Worm (Caenorhabditis elegans): Measurements from ENCODE around the gene alkb-8.

alkb-8 gene

DNA sequence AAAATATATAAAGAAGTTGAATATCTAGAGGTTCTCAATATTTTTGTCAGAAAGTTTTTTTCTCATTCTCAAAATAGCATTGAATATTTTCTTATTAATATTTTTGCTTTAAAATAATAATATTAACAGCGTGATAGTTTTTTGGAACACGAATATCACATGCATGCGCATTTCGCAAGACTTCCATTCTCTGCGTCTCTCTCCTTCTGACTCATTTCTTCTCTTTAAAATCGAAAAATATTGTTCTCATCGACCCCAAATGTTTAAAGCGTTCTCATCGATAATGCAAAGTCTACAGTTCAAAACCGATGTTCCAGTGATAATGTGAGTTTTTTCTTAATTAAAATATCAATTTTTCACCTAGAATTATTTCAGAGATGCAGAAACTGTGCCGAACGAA is 5.7 kb upstream of the alkb-8 start, which contains the start of gene C14B1.3 (continued):
- TF ChIP-seq aptf-3 (GFP tag; IDR thresholded peaks at IDR 0.05): no peak
- no peak for TF ChIP-seq atf-7 (tag; optimal IDR thresholded peaks at IDR 0.05)
- TF ChIP-seq rcor-1 (GFP tag; IDR thresholded peaks at IDR 0.05): no peak
- no peak for TF ChIP-seq Y53G8AR.9 (GFP tag; conservative IDR thresholded peaks at IDR 0.05)
- no peak for TF ChIP-seq madf-10 (tag; optimal IDR thresholded peaks at IDR 0.05)
- no peak for TF ChIP-seq lir-1 (GFP tag; conservative IDR thresholded peaks at IDR 0.05)
- TF ChIP-seq C17E4.6 (GFP tag; IDR thresholded peaks at IDR 0.05): no peak
- TF ChIP-seq zfh-2 (GFP tag; conservative IDR thresholded peaks at IDR 0.05): no peak
- no peak for TF ChIP-seq mel-28 (tag; optimal IDR thresholded peaks at IDR 0.05; ENCODE audit: borderline replicate concordance)
- TF ChIP-seq ccch-3 (GFP tag; optimal IDR thresholded peaks at IDR 0.05): no peak
- no peak for TF ChIP-seq attf-3 (GFP tag; conservative IDR thresholded peaks at IDR 0.05)
- TF ChIP-seq ama-1 (optimal IDR thresholded peaks at IDR 0.05): peak; percentile 39
- no peak for TF ChIP-seq ama-1 (GFP tag; optimal IDR thresholded peaks at IDR 0.05)
- TF ChIP-seq F49E8.2 (tag; optimal IDR thresholded peaks at IDR 0.05; ENCODE audit: insufficient read depth): no peak
- no peak for TF ChIP-seq pha-4 (tag; optimal IDR thresholded peaks at IDR 0.05)
- no peak for TF ChIP-seq ceh-91 (GFP tag; IDR thresholded peaks at IDR 0.05)
- TF ChIP-seq Y56A3A.18 (GFP tag; IDR thresholded peaks at IDR 0.05): no peak
- no peak for TF ChIP-seq ceh-58 (GFP tag; IDR thresholded peaks at IDR 0.05)
- no peak for TF ChIP-seq mxl-1 (tag; optimal IDR thresholded peaks at IDR 0.05)

DNA sequence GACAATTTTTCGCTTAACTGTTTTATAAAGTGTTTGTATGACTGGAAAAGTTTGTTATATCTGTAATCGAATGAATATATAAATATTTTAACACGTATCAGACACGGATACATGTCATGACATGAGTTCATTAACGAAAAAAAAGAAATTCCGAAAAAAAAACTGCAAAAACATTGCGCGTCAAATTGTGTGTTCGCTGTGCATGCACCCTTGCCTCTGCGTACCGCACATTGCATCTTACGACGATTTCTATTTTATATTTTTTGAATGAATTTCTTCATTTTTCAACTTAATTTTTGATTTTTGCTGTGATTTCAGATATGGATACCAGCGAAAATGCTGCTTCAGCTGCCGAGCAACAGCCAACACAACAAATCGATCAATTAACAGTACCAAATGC is 4.2 kb upstream of the alkb-8 start, which contains the start of gene wdr-5.1:
Gene wdr-5.1, plus strand, starts transcription at position 319 of the 400 bp plus-strand sequence.
- no peak for TF ChIP-seq cebp-1 (GFP tag; IDR thresholded peaks at IDR 0.05)
- peak; percentile 50 for TF ChIP-seq cebp-1 (tag; optimal IDR thresholded peaks at IDR 0.05)
- peak; percentile 15; the same call in 1 of the 2 replicates for TF ChIP-seq F33H1.4 (GFP tag; IDR thresholded peaks at IDR 0.05)
- no peak for TF ChIP-seq madf-10 (tag; optimal IDR thresholded peaks at IDR 0.05)
- TF ChIP-seq lin-40 (tag; optimal IDR thresholded peaks at IDR 0.05): no peak
- TF ChIP-seq snpc-3.4 (tag; optimal IDR thresholded peaks at IDR 0.05): peak; percentile 26
- TF ChIP-seq let-607 (tag; optimal IDR thresholded peaks at IDR 0.05): peak in 1 of 2 experiments; percentile 7
- peak; percentile 45 for TF ChIP-seq ama-1 (optimal IDR thresholded peaks at IDR 0.05)
- TF ChIP-seq ama-1 (GFP tag; optimal IDR thresholded peaks at IDR 0.05): no peak
- TF ChIP-seq hrde-1 (tag; optimal IDR thresholded peaks at IDR 0.05; ENCODE audit: borderline replicate concordance): no peak

DNA sequence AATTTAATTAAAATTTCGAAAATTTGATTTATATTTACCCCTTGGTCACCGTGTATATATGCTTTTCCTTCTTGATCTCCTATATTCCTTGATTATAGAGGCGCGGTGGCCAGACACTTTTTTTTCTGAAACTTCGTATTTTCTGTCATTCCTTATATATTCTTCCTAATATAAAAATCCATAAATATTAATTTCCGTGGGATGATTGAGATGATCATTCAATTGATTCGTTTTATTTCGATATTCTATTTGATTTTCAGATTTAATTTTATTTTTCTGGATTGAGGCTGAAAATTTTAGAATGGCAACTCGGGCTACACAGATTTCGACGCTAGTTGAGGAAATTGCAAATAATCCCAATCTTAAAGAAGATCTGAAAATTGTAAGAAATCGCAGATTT is 2.5 kb upstream of the alkb-8 start, which contains the start of gene dph-1:
Gene dph-1, plus strand, starts transcription at position 301 of the 400 bp plus-strand sequence.
- no peak for TF ChIP-seq T26A5.8 (tag; optimal IDR thresholded peaks at IDR 0.05)
- no peak for TF ChIP-seq nhr-90 (tag; optimal IDR thresholded peaks at IDR 0.05)
- no peak for TF ChIP-seq madf-8 (GFP tag; conservative IDR thresholded peaks at IDR 0.05)
- no peak for TF ChIP-seq ztf-3 (GFP tag; optimal IDR thresholded peaks at IDR 0.05)

DNA sequence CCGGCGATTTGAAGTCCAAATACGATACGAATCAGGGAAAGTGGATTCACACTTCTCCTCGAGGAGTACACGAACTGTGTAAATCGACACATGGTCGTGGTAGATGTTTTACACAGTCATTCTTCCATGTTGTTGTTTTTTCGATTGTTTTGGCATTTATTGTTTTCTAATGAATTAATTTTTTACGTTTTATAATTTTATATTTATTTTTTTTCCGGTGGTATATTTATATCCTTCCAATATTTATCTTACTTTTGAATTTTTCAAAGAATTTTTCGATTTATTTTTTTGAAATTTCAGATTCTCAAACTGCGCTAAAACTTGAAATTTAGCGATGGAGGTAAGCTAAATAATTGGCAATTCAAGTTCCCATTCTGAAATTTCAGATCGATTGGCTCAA is 4.0 kb downstream of the alkb-8 start, which contains the start of gene nrde-1:
Gene nrde-1, plus strand, starts transcription at position 301 of the 400 bp plus-strand sequence.
- TF ChIP-seq sdz-38 (tag; optimal IDR thresholded peaks at IDR 0.05) (no peak), egl-44 (GFP tag; IDR thresholded peaks at IDR 0.05) (no peak), tbp1 (GFP tag; optimal IDR thresholded peaks at IDR 0.05) (no peak), bed-2 (GFP tag; IDR thresholded peaks at IDR 0.05) (no peak), chd-7 (tag; optimal IDR thresholded peaks at IDR 0.05) (no peak), dox-1 (GFP tag; IDR thresholded peaks at IDR 0.05) (no peak), attf-3 (GFP tag; conservative IDR thresholded peaks at IDR 0.05) (no peak), aptf-3 (GFP tag; IDR thresholded peaks at IDR 0.05) (no peak), bed-1 (GFP tag; IDR thresholded peaks at IDR 0.05) (no peak), nfya-1 (tag; optimal IDR thresholded peaks at IDR 0.05; ENCODE audit: borderline replicate concordance, insufficient read depth) (no peak), nhr-27 (tag; optimal IDR thresholded peaks at IDR 0.05) (no peak), tbx-9 (tag; optimal IDR thresholded peaks at IDR 0.05; ENCODE audit: borderline replicate concordance) (no peak), hsf-1 (GFP tag; IDR thresholded peaks at IDR 0.05) (no peak), somi-1 (GFP tag; optimal IDR thresholded peaks at IDR 0.05) (no peak), hmg-1.2 (GFP tag; IDR thresholded peaks at IDR 0.05) (no peak)

Measured in whole organism, young adult.